Fruit fly (Drosophila melanogaster) whole organism, embryonic: Measurements from ENCODE around the gene Pi3K21B.

Source experiments
- CG10209 ChIP-seq: fragments of 200-800 bp; sonication (Bioruptor generic); optimal IDR thresholded peaks from 3 replicates; lab custom pipeline; 2017; ENCODE audit warnings: missing biosample characterization, mild to moderate bottlenecking, missing genetic modification characterization, missing genetic modification reagents
- CG10366 ChIP-seq: fragments of 200-800 bp; sonication (Bioruptor generic); IDR thresholded peaks from 2 replicates; pipeline ENCODE4 v1.3.6; 2022; ENCODE audit warnings: missing biosample characterization, missing genetic modification characterization
- CG11504 ChIP-seq: fragments of 200-800 bp; sonication (Bioruptor generic); optimal IDR thresholded peaks from 3 replicates; lab custom pipeline; 2019; ENCODE audit warnings: missing biosample characterization, mild to moderate bottlenecking, missing genetic modification characterization, moderate library complexity
- CG14014 ChIP-seq: fragments of 200-800 bp; sonication (Bioruptor generic); IDR thresholded peaks from 2 replicates; pipeline ENCODE4 v1.3.6; 2022; ENCODE audit warnings: missing biosample characterization, missing genetic modification characterization
- CG15514 ChIP-seq: fragments of 200-800 bp; sonication (Bioruptor generic); optimal IDR thresholded peaks from 3 replicates; lab custom pipeline; 2017; ENCODE audit warnings: missing biosample characterization, missing genetic modification characterization, mild to moderate bottlenecking, moderate library complexity, missing genetic modification reagents
- CG17568 ChIP-seq: fragments of 200-800 bp; sonication (Bioruptor generic); optimal IDR thresholded peaks from 2 replicates; lab custom pipeline; 2018; ENCODE audit warnings: missing biosample characterization, mild to moderate bottlenecking, missing genetic modification characterization, moderate library complexity
- CG18764 ChIP-seq: fragments of 200-800 bp; sonication (Bioruptor generic); optimal IDR thresholded peaks from 3 replicates; lab custom pipeline; 2016; ENCODE audit warnings: missing biosample characterization, missing genetic modification characterization
- CG4328 ChIP-seq: fragments of 200-800 bp; sonication (Bioruptor generic); optimal IDR thresholded peaks from 3 replicates; lab custom pipeline; 2017; ENCODE audit warnings: missing biosample characterization, missing genetic modification reagents, missing genetic modification characterization
- CG6813 ChIP-seq: fragments of 200-800 bp; sonication (Bioruptor generic); optimal IDR thresholded peaks from 2 replicates; lab custom pipeline; 2017; ENCODE audit warnings: missing biosample characterization, missing genetic modification characterization, mild to moderate bottlenecking, moderate library complexity, missing genetic modification reagents
- CG7556 ChIP-seq: fragments of 200-800 bp; sonication (Bioruptor generic); optimal IDR thresholded peaks from 2 replicates; lab custom pipeline; 2017; ENCODE audit warnings: missing biosample characterization, mild to moderate bottlenecking, missing genetic modification characterization
- CG7839 ChIP-seq: fragments of 200-800 bp; sonication (Bioruptor generic); optimal IDR thresholded peaks from 3 replicates; lab custom pipeline; 2018; ENCODE audit warnings: missing biosample characterization, mild to moderate bottlenecking, missing genetic modification characterization, moderate library complexity
- CG7987 ChIP-seq: fragments of 200-800 bp; sonication (Bioruptor generic); optimal IDR thresholded peaks from 2 replicates; lab custom pipeline; 2018; ENCODE audit warnings: missing biosample characterization, mild to moderate bottlenecking, missing genetic modification characterization, moderate library complexity
- CG8281 ChIP-seq: fragments of 200-800 bp; sonication (Bioruptor generic); optimal IDR thresholded peaks from 2 replicates; lab custom pipeline; 2018; ENCODE audit warnings: missing biosample characterization, mild to moderate bottlenecking, missing genetic modification characterization, moderate library complexity
- CG8924 ChIP-seq: fragments of 200-800 bp; optimal IDR thresholded peaks from 3 replicates; lab custom pipeline; 2019; ENCODE audit warnings: missing biosample characterization, mild to moderate bottlenecking, missing genetic modification characterization, moderate library complexity
- CG9215 ChIP-seq: fragments of 200-800 bp; sonication (Bioruptor generic); IDR thresholded peaks from 2 replicates; pipeline ENCODE4 v1.3.6; 2022; ENCODE audit warnings: missing biosample characterization, missing genetic modification characterization
- CTCF ChIP-seq: fragments of 200-800 bp; sonication (Bioruptor generic); optimal IDR thresholded peaks from 2 replicates; lab custom pipeline; 2017; ENCODE audit warnings: missing biosample characterization, mild to moderate bottlenecking, missing genetic modification characterization, moderate library complexity
- Chrac-16 ChIP-seq: fragments of 200-800 bp; sonication (Bioruptor generic); optimal IDR thresholded peaks from 3 replicates; lab custom pipeline; 2016; ENCODE audit warnings: missing biosample characterization, missing genetic modification characterization
- Dbx ChIP-seq: fragments of 200-800 bp; sonication (Bioruptor generic); IDR thresholded peaks from 3 replicates; pipeline ENCODE4 v1.3.6; 2022; ENCODE audit warnings: missing biosample characterization, missing genetic modification characterization
- Dip2 ChIP-seq: fragments of 200-800 bp; sonication (Bioruptor generic); IDR thresholded peaks from 2 replicates; pipeline ENCODE4 v1.3.6; 2022; ENCODE audit warnings: missing biosample characterization, missing genetic modification characterization
- Ets65A ChIP-seq: fragments of 200-800 bp; sonication (Bioruptor generic); peaks from one replicate; lab custom pipeline; 2016; ENCODE audit warnings: missing biosample characterization, missing genetic modification characterization
- HmgZ ChIP-seq: fragments of 200-800 bp; sonication (Bioruptor generic); optimal IDR thresholded peaks from 2 replicates; lab custom pipeline; 2018; ENCODE audit warnings: missing biosample characterization, mild to moderate bottlenecking, missing genetic modification characterization
- Hr78 ChIP-seq, 2 experiments: fragments of 200-800 bp in 1 of 2; fragments of >200 bp in 1 of 2; sonication (Bioruptor generic) in 1 of 2; optimal IDR thresholded peaks; 2 replicates each; lab custom pipeline; 2017 to 2019; ENCODE audit warnings: missing biosample characterization in 2 of 2, missing genetic modification characterization in 2 of 2, mild to moderate bottlenecking in 1 of 2, moderate library complexity in 1 of 2
- Kr ChIP-seq: fragments of 200-800 bp; sonication (Bioruptor generic); optimal IDR thresholded peaks from 2 replicates; lab custom pipeline; 2017; ENCODE audit warnings: missing biosample characterization, mild to moderate bottlenecking, missing genetic modification characterization
- MESR4 ChIP-seq: fragments of 200-800 bp; sonication (Bioruptor generic); optimal IDR thresholded peaks from 2 replicates; lab custom pipeline; 2018; ENCODE audit warnings: missing biosample characterization, mild to moderate bottlenecking, missing genetic modification characterization, moderate library complexity
- Mrtf ChIP-seq: fragments of 200-800 bp; sonication (Bioruptor generic); IDR thresholded peaks from 3 replicates; pipeline ENCODE4 v1.3.6; 2022; ENCODE audit warnings: missing biosample characterization, missing genetic modification characterization
- Myb ChIP-seq: fragments of 200-800 bp; sonication (Bioruptor generic); optimal IDR thresholded peaks from 2 replicates; lab custom pipeline; 2016; ENCODE audit warnings: missing biosample characterization, missing genetic modification characterization
- Nf-YA ChIP-seq: fragments of 200-800 bp; sonication (Bioruptor generic); IDR thresholded peaks from 2 replicates; pipeline ENCODE4 v1.3.6; 2022; ENCODE audit warnings: missing biosample characterization, missing genetic modification characterization
- Nf-YB ChIP-seq: fragments of 200-800 bp; sonication (Bioruptor generic); optimal IDR thresholded peaks from 3 replicates; lab custom pipeline; 2019; ENCODE audit warnings: missing biosample characterization, mild to moderate bottlenecking, missing genetic modification characterization, moderate library complexity
- Nf-YC ChIP-seq: fragments of 200-800 bp; optimal IDR thresholded peaks from 3 replicates; lab custom pipeline; 2019; ENCODE audit warnings: missing biosample characterization, mild to moderate bottlenecking, missing genetic modification characterization, moderate library complexity
- Tbp ChIP-seq: fragments of >200 bp; optimal IDR thresholded peaks from 2 replicates; lab custom pipeline; 2018; ENCODE audit warnings: missing biosample characterization, missing genetic modification characterization
- croc ChIP-seq: fragments of 200-800 bp; sonication (Bioruptor generic); conservative IDR thresholded peaks from 3 replicates; pipeline ENCODE4 v1.3.6; 2022; ENCODE audit warnings: missing biosample characterization, missing genetic modification characterization
- cwo ChIP-seq: fragments of 200-800 bp; sonication (Bioruptor generic); optimal IDR thresholded peaks from 3 replicates; lab custom pipeline; 2017; ENCODE audit warnings: missing biosample characterization, missing genetic modification characterization, mild to moderate bottlenecking, moderate library complexity, missing genetic modification reagents
- dm ChIP-seq: fragments of 200-800 bp; sonication (Bioruptor generic); optimal IDR thresholded peaks from 3 replicates; lab custom pipeline; 2016; ENCODE audit warnings: missing biosample characterization, missing genetic modification characterization
- en ChIP-seq: fragments of 200-800 bp; sonication (Bioruptor generic); optimal IDR thresholded peaks from 2 replicates; lab custom pipeline; 2016; ENCODE audit warnings: missing biosample characterization, missing genetic modification characterization
- eve ChIP-seq, 2 experiments: fragments of >200 bp; optimal IDR thresholded peaks; 2 replicates each; lab custom pipeline; 2017; ENCODE audit warnings: missing biosample characterization in 2 of 2, missing genetic modification characterization in 2 of 2
- exex ChIP-seq: fragments of 200-800 bp; sonication (Bioruptor generic); optimal IDR thresholded peaks from 4 replicates; lab custom pipeline; 2018; ENCODE audit warnings: missing biosample characterization, mild to moderate bottlenecking, missing genetic modification characterization, moderate library complexity
- eyg ChIP-seq: fragments of 200-800 bp; sonication (Bioruptor generic); optimal IDR thresholded peaks from 3 replicates; lab custom pipeline; 2016; ENCODE audit warnings: missing biosample characterization, missing genetic modification characterization
- grn ChIP-seq: fragments of 200-800 bp; sonication (Bioruptor generic); optimal IDR thresholded peaks from 3 replicates; lab custom pipeline; 2017; ENCODE audit warnings: missing biosample characterization, missing genetic modification characterization
- kay ChIP-seq: fragments of 200-800 bp; sonication (Bioruptor generic); optimal IDR thresholded peaks from 2 replicates; lab custom pipeline; 2016; ENCODE audit warnings: missing biosample characterization, missing genetic modification characterization
- lbe ChIP-seq: fragments of 200-800 bp; sonication (Bioruptor generic); optimal IDR thresholded peaks from 2 replicates; lab custom pipeline; 2016; ENCODE audit warnings: missing biosample characterization, mild to moderate bottlenecking, missing genetic modification characterization
- mirr ChIP-seq: fragments of 200-800 bp; sonication (Bioruptor generic); optimal IDR thresholded peaks from 3 replicates; lab custom pipeline; 2018; ENCODE audit warnings: missing biosample characterization, mild to moderate bottlenecking, missing genetic modification characterization
- mld ChIP-seq: fragments of 200-800 bp; sonication (Bioruptor generic); IDR thresholded peaks from 3 replicates; pipeline ENCODE4 v1.3.6; 2022; ENCODE audit warnings: missing biosample characterization, missing genetic modification characterization; ENCODE audit not compliant: partially characterized antibody
- pfk ChIP-seq: fragments of 200-800 bp; sonication (Bioruptor generic); optimal IDR thresholded peaks from 2 replicates; lab custom pipeline; 2018; ENCODE audit warnings: missing biosample characterization, mild to moderate bottlenecking, missing genetic modification characterization, moderate library complexity
- shn ChIP-seq: fragments of 200-800 bp; sonication (Bioruptor generic); optimal IDR thresholded peaks from 3 replicates; lab custom pipeline; 2016; ENCODE audit warnings: missing biosample characterization, missing genetic modification characterization
- unc-4 ChIP-seq: fragments of 200-800 bp; sonication (Bioruptor generic); IDR thresholded peaks from 2 replicates; pipeline ENCODE4 v1.3.6; 2022; ENCODE audit warnings: missing biosample characterization, missing genetic modification characterization; ENCODE audit not compliant: partially characterized antibody
- zfh2 ChIP-seq: fragments of 200-800 bp; sonication (Bioruptor generic); optimal IDR thresholded peaks from 2 replicates; lab custom pipeline; 2016; ENCODE audit warnings: missing biosample characterization, missing genetic modification characterization

The Pi3K21B gene

DNA sequence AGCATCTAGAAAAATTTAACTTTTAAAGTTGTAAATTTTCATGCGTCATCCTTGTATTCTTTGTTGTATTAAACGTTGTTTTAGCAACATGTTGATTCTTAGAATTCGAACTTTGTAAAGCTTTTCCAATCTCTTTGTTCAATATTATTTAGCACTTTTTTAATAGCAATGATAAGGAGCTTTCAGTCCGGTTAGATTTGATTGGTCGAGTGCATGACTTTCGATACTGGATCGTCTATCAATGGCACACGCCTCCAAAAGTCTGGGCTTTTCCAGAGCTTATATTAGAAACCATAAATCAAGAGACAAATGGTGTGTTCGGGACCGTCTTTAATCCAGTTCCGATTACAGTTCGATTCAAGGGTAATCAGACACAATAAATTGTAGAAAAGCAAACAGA, 22.1 kb downstream of the Pi3K21B start:
- no peak for TF ChIP-seq zfh2 (GFP tag; lab: Kevin White, UChicago)
- TF ChIP-seq lbe (GFP tag; lab: Kevin White, UChicago) = no peak
- TF ChIP-seq exex = peak; percentile 80
- no peak for TF ChIP-seq Hr78 (GFP tag; optimal IDR thresholded peaks at IDR 0.05; lab: Kevin White, UChicago)
- no peak for TF ChIP-seq mld
- TF ChIP-seq CG11504 = peak; percentile 67
- no peak for TF ChIP-seq Dbx (GFP tag; lab: Robert Waterston, UW)
- no peak for TF ChIP-seq MESR4 (GFP tag; lab: Kevin White, UChicago)
- no peak for TF ChIP-seq Tbp (GFP tag; lab: Kevin White, UChicago)
- TF ChIP-seq pfk (GFP tag; lab: Kevin White, UChicago) = no peak
- no peak for TF ChIP-seq Dip2 (GFP tag; lab: Robert Waterston, UW)
- TF ChIP-seq CG7556 = no peak
- peak; percentile 87 for TF ChIP-seq Nf-YC (tag; lab: Kevin White, UChicago)
- peak; percentile 83 for TF ChIP-seq Nf-YB (GFP tag; lab: Kevin White, UChicago)
- TF ChIP-seq, all 482 proteins: peak for 4

DNA sequence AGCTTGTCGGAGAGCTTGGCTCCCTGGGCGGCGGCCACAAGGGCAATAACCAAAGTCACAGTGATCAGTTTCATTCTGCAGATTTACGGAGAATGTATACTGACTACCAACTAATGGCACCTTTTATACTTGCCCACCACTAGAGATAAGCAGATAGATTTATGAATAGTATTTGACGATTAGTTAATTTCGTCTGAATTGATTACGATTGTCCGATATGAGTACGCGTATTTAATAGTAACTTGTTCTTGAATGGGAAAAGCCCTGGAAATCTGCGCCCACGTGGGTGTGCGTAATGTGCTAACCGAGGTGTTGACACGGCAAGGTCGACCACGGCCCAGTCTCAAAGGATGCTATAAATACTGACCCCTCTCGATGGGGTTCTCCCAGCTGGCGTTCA, 23.5 kb downstream of the Pi3K21B start, which contains the start of gene CG11911:
Gene CG11911 (minus strand): TSS at position 101 of the 400 bp plus-strand sequence.
- TF ChIP-seq Ets65A (peak; percentile 19), exex (peak; percentile 83), CG14014 (GFP tag; lab: Robert Waterston, UW) (no peak)
- TF ChIP-seq, all 482 proteins: peak for 2

dm6 chr2L:321793-322192, 24.1 kb downstream of the Pi3K21B start, which contains the start of gene CG33127:
TSS of gene CG33127 (plus strand) at chr2L:322101.
- TF ChIP-seq CG15514 (GFP tag; lab: Kevin White, UChicago) (peak; percentile 97), CTCF (GFP tag; lab: Kevin White, UChicago) (no peak)

DNA sequence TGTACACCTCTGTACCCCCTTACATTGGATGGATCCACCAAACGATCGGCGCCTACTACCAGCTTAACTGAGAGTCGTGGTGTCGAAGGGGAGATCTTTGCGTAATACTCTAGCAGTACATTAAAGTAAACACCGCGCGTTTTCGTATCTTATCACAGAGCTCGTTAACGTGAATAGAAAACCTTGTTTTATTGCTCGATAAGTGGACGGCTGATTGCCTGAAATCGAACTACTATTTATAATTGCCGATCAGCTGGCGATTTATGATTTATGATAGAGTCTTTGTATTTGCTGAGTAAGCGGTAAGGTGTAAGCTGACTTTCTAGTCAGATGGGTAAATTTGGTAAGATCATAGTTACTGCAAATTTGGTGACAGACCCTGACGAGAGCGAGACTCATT, 25.2 kb downstream of the Pi3K21B start:
- TF ChIP-seq eyg (GFP tag; lab: Kevin White, UChicago) (no peak), CG8281 (no peak), exex (peak; percentile 98), CG18764 (GFP tag; lab: Kevin White, UChicago) (no peak), CG9215 (no peak), grn (GFP tag; lab: Kevin White, UChicago) (peak; percentile 87), shn (GFP tag; lab: Kevin White, UChicago) (no peak), en (GFP tag; lab: Kevin White, UChicago) (no peak), Nf-YA (GFP tag; lab: Robert Waterston, UW) (no peak), Chrac-16 (GFP tag; lab: Kevin White, UChicago) (no peak), CG11504 (no peak), kay (GFP tag; lab: Kevin White, UChicago) (no peak), dm (no peak), CG17568 (GFP tag; lab: Kevin White, UChicago) (no peak), HmgZ (tag; lab: Kevin White, UChicago) (peak; percentile 23), Kr (GFP tag; lab: Kevin White, UChicago) (no peak), CG7987 (GFP tag; lab: Kevin White, UChicago) (no peak), croc (no peak), cwo (GFP tag; lab: Kevin White, UChicago) (peak; percentile 0), CG8924 (no peak), pfk (GFP tag; lab: Kevin White, UChicago) (peak; percentile 16), Mrtf (GFP tag; lab: Robert Waterston, UW) (no peak), mirr (GFP tag; lab: Kevin White, UChicago) (peak; percentile 87), CG6813 (GFP tag; lab: Kevin White, UChicago) (no peak), CG10209 (GFP tag; lab: Kevin White, UChicago) (no peak), eve (GFP tag; optimal IDR thresholded peaks at IDR 0.05; lab: Kevin White, UChicago) (no peak), CG10366 (GFP tag; lab: Robert Waterston, UW) (no peak), Myb (GFP tag; lab: Kevin White, UChicago) (no peak), unc-4 (GFP tag; lab: Robert Waterston, UW) (no peak), CG4328 (no peak), CG7839 (tag; lab: Kevin White, UChicago) (no peak)
